Fruit fly (Drosophila melanogaster) whole organism, embryonic: ENCODE data around the gene BtbVII.

Source experiments
- Abd-B ChIP-seq: fragments of 200-800 bp; sonication (Bioruptor generic); optimal IDR thresholded peaks from 2 replicates; lab custom pipeline; 2018; ENCODE audit warnings: missing biosample characterization, mild to moderate bottlenecking, missing genetic modification characterization, moderate library complexity
- B-H1 ChIP-seq: fragments of 200-800 bp; sonication (Bioruptor generic); IDR thresholded peaks from 3 replicates; pipeline ENCODE4 v1.3.6; 2022; ENCODE audit warnings: missing biosample characterization, missing genetic modification characterization
- CG10431 ChIP-seq: fragments of 200-800 bp; sonication (Bioruptor generic); optimal IDR thresholded peaks from 3 replicates; lab custom pipeline; 2018; ENCODE audit warnings: missing biosample characterization, mild to moderate bottlenecking, missing genetic modification characterization
- CG10979 ChIP-seq: fragments of 200-800 bp; sonication (Bioruptor generic); optimal IDR thresholded peaks from 2 replicates; lab custom pipeline; 2018; ENCODE audit warnings: missing biosample characterization, mild to moderate bottlenecking, missing genetic modification characterization, moderate library complexity
- CG12659 ChIP-seq: fragments of 200-800 bp; sonication (Bioruptor generic); optimal IDR thresholded peaks from 3 replicates; lab custom pipeline; 2017; ENCODE audit warnings: mild to moderate bottlenecking, missing biosample characterization, missing genetic modification reagents, missing genetic modification characterization
- CG12769 ChIP-seq: fragments of 200-800 bp; sonication (Bioruptor generic); optimal IDR thresholded peaks from 2 replicates; lab custom pipeline; 2019; ENCODE audit warnings: missing biosample characterization, mild to moderate bottlenecking, missing genetic modification characterization, moderate library complexity
- CG13424 ChIP-seq: fragments of 200-800 bp; sonication (Bioruptor generic); optimal IDR thresholded peaks from 2 replicates; lab custom pipeline; 2019; ENCODE audit warnings: missing biosample characterization, mild to moderate bottlenecking, missing genetic modification characterization, moderate library complexity
- CG1602 ChIP-seq: fragments of 200-800 bp; sonication (Bioruptor generic); optimal IDR thresholded peaks from 3 replicates; lab custom pipeline; 2016; ENCODE audit warnings: missing biosample characterization, missing genetic modification characterization
- CG17359 ChIP-seq: fragments of 200-800 bp; sonication (Bioruptor generic); optimal IDR thresholded peaks from 3 replicates; lab custom pipeline; 2018; ENCODE audit warnings: missing biosample characterization, mild to moderate bottlenecking, missing genetic modification characterization, moderate library complexity
- CG17385 ChIP-seq: fragments of 200-800 bp; sonication (Bioruptor generic); optimal IDR thresholded peaks from 3 replicates; lab custom pipeline; 2018; ENCODE audit warnings: missing biosample characterization, mild to moderate bottlenecking, missing genetic modification characterization
- CG1832 ChIP-seq: fragments of 200-800 bp; sonication (Bioruptor generic); optimal IDR thresholded peaks from 2 replicates; lab custom pipeline; 2017; ENCODE audit warnings: missing biosample characterization, mild to moderate bottlenecking, missing genetic modification characterization, inconsistent platforms
- CG2202 ChIP-seq: fragments of 200-800 bp; sonication (Bioruptor generic); optimal IDR thresholded peaks from 2 replicates; lab custom pipeline; 2018; ENCODE audit warnings: missing biosample characterization, mild to moderate bottlenecking, missing genetic modification characterization
- CG2889 ChIP-seq: fragments of 200-800 bp; sonication (Bioruptor generic); IDR thresholded peaks from 3 replicates; pipeline ENCODE4 v1.3.6; 2022; ENCODE audit warnings: missing biosample characterization, missing genetic modification characterization
- CG4820 ChIP-seq: fragments of 200-800 bp; sonication (Bioruptor generic); optimal IDR thresholded peaks from 3 replicates; lab custom pipeline; 2016; ENCODE audit warnings: missing biosample characterization, missing genetic modification characterization
- CG6791 ChIP-seq: fragments of 200-800 bp; sonication (Bioruptor generic); IDR thresholded peaks from 3 replicates; pipeline ENCODE4 v1.3.6; 2022; ENCODE audit warnings: missing biosample characterization, missing genetic modification characterization; ENCODE audit not compliant: partially characterized antibody
- CG7556 ChIP-seq: fragments of 200-800 bp; sonication (Bioruptor generic); optimal IDR thresholded peaks from 2 replicates; lab custom pipeline; 2017; ENCODE audit warnings: missing biosample characterization, mild to moderate bottlenecking, missing genetic modification characterization
- HLH3B ChIP-seq: fragments of 200-800 bp; sonication (Bioruptor generic); IDR thresholded peaks from 2 replicates; pipeline ENCODE4 v1.3.6; 2022; ENCODE audit warnings: missing biosample characterization, missing genetic modification characterization
- Hand ChIP-seq: fragments of 200-800 bp; sonication (Bioruptor generic); optimal IDR thresholded peaks from 2 replicates; lab custom pipeline; 2017; ENCODE audit warnings: mild to moderate bottlenecking, missing biosample characterization, missing genetic modification reagents, missing genetic modification characterization
- Hsf ChIP-seq: fragments of 200-800 bp; sonication (Bioruptor generic); optimal IDR thresholded peaks from 3 replicates; lab custom pipeline; 2016; ENCODE audit warnings: missing biosample characterization, missing genetic modification characterization
- Kr ChIP-seq: fragments of 200-800 bp; sonication (Bioruptor generic); optimal IDR thresholded peaks from 2 replicates; lab custom pipeline; 2017; ENCODE audit warnings: missing biosample characterization, mild to moderate bottlenecking, missing genetic modification characterization
- Med ChIP-seq: fragments of 200-800 bp; sonication (Bioruptor generic); peaks from one replicate; lab custom pipeline; 2016; ENCODE audit warnings: missing biosample characterization, missing genetic modification characterization, mild to moderate bottlenecking, inconsistent platforms, moderate library complexity
- Mrtf ChIP-seq: fragments of 200-800 bp; sonication (Bioruptor generic); IDR thresholded peaks from 3 replicates; pipeline ENCODE4 v1.3.6; 2022; ENCODE audit warnings: missing biosample characterization, missing genetic modification characterization
- Myb ChIP-seq: fragments of 200-800 bp; sonication (Bioruptor generic); optimal IDR thresholded peaks from 2 replicates; lab custom pipeline; 2016; ENCODE audit warnings: missing biosample characterization, missing genetic modification characterization
- Side ChIP-seq: fragments of 200-800 bp; sonication (Bioruptor generic); optimal IDR thresholded peaks from 2 replicates; lab custom pipeline; 2016; ENCODE audit warnings: missing biosample characterization, missing genetic modification characterization
- Sry-δ ChIP-seq: fragments of 200-800 bp; sonication (Bioruptor generic); optimal IDR thresholded peaks from 2 replicates; lab custom pipeline; 2016; ENCODE audit warnings: missing biosample characterization, missing genetic modification characterization
- Taf1 ChIP-seq: fragments of 200-800 bp; sonication (Bioruptor generic); IDR thresholded peaks from 2 replicates; pipeline ENCODE4 v1.3.6; 2022; ENCODE audit warnings: missing biosample characterization, missing genetic modification characterization
- bcd ChIP-seq: fragments of 200-800 bp; sonication (Bioruptor generic); optimal IDR thresholded peaks from 2 replicates; lab custom pipeline; 2017; ENCODE audit warnings: missing biosample characterization, mild to moderate bottlenecking, missing genetic modification characterization
- bigmax ChIP-seq: fragments of 200-800 bp; sonication (Bioruptor generic); optimal IDR thresholded peaks from 2 replicates; lab custom pipeline; 2018; ENCODE audit warnings: missing biosample characterization, mild to moderate bottlenecking, missing genetic modification characterization
- cg ChIP-seq: fragments of 200-800 bp; sonication (Bioruptor generic); optimal IDR thresholded peaks from 3 replicates; lab custom pipeline; 2019; ENCODE audit warnings: missing biosample characterization, mild to moderate bottlenecking, missing genetic modification characterization, moderate library complexity
- chm ChIP-seq: fragments of 200-800 bp; sonication (Bioruptor generic); IDR thresholded peaks from 2 replicates; pipeline ENCODE4 v1.3.6; 2022; ENCODE audit warnings: missing biosample characterization, missing genetic modification characterization
- crol ChIP-seq: fragments of 200-800 bp; sonication (Bioruptor generic); IDR thresholded peaks from 2 replicates; pipeline ENCODE4 v1.3.6; 2022; ENCODE audit warnings: missing biosample characterization, missing genetic modification characterization
- fd102C ChIP-seq: fragments of 200-800 bp; sonication (Bioruptor generic); optimal IDR thresholded peaks from 2 replicates; lab custom pipeline; 2018; ENCODE audit warnings: missing biosample characterization, mild to moderate bottlenecking, missing genetic modification characterization, moderate library complexity
- fd3F ChIP-seq: fragments of 200-800 bp; sonication (Bioruptor generic); optimal IDR thresholded peaks from 2 replicates; lab custom pipeline; 2018; ENCODE audit warnings: missing biosample characterization, mild to moderate bottlenecking, missing genetic modification characterization, moderate library complexity
- gcm ChIP-seq: fragments of 200-800 bp; sonication (Bioruptor generic); optimal IDR thresholded peaks from 2 replicates; lab custom pipeline; 2019; ENCODE audit warnings: missing biosample characterization, mild to moderate bottlenecking, missing genetic modification characterization, moderate library complexity
- gro ChIP-seq: fragments of 200-800 bp; sonication (Bioruptor generic); optimal IDR thresholded peaks from 2 replicates; lab custom pipeline; 2016; ENCODE audit warnings: missing biosample characterization, missing genetic modification characterization
- hkb ChIP-seq, 2 experiments: fragments of 200-800 bp in 1 of 2; fragments of >200 bp in 1 of 2; sonication (Bioruptor generic) in 1 of 2; IDR thresholded peaks in 1 of 2; optimal IDR thresholded peaks in 1 of 2; 2 replicates each; pipeline versions ENCODE4 v1.3.6 to Lab custom; 2017 to 2022; ENCODE audit warnings: missing biosample characterization in 1 of 2, missing genetic modification characterization in 1 of 2
- hth ChIP-seq: fragments of >200 bp; optimal IDR thresholded peaks from 2 replicates; lab custom pipeline; 2017; ENCODE audit warnings: inconsistent platforms
- jing ChIP-seq: fragments of 200-800 bp; sonication (Bioruptor generic); optimal IDR thresholded peaks from 2 replicates; lab custom pipeline; 2018; ENCODE audit warnings: missing biosample characterization, mild to moderate bottlenecking, missing genetic modification characterization
- jumu ChIP-seq: fragments of 200-800 bp; sonication (Bioruptor generic); optimal IDR thresholded peaks from 3 replicates; lab custom pipeline; 2016; ENCODE audit warnings: missing biosample characterization, missing genetic modification characterization
- knrl ChIP-seq: fragments of 200-800 bp; sonication (Bioruptor generic); IDR thresholded peaks from 3 replicates; pipeline ENCODE4 v1.3.6; 2022; ENCODE audit warnings: missing biosample characterization, missing genetic modification characterization; ENCODE audit not compliant: partially characterized antibody
- lola ChIP-seq, 3 experiments: fragments of >200 bp in 2 of 3; fragments of 200-800 bp in 1 of 3; sonication (Bioruptor generic) in 1 of 3; optimal IDR thresholded peaks; 2 replicates each; lab custom pipeline; 2017 to 2019; ENCODE audit warnings: missing biosample characterization in 3 of 3, missing genetic modification characterization in 3 of 3, mild to moderate bottlenecking in 1 of 3, moderate library complexity in 1 of 3
- pb ChIP-seq: fragments of 200-800 bp; sonication (Bioruptor generic); optimal IDR thresholded peaks from 3 replicates; lab custom pipeline; 2016; ENCODE audit warnings: missing biosample characterization, missing genetic modification characterization
- phol ChIP-seq: fragments of 200-800 bp; sonication (Bioruptor generic); optimal IDR thresholded peaks from 3 replicates; lab custom pipeline; 2018; ENCODE audit warnings: missing biosample characterization, mild to moderate bottlenecking, missing genetic modification characterization, moderate library complexity
- sd ChIP-seq: fragments of 200-800 bp; sonication (Bioruptor generic); optimal IDR thresholded peaks from 3 replicates; lab custom pipeline; 2018; ENCODE audit warnings: missing biosample characterization, mild to moderate bottlenecking, missing genetic modification characterization, moderate library complexity
- stc ChIP-seq: fragments of 200-800 bp; sonication (Bioruptor generic); IDR thresholded peaks from 2 replicates; pipeline ENCODE4 v1.3.6; 2022; ENCODE audit warnings: missing biosample characterization, missing genetic modification characterization
- toy ChIP-seq: fragments of 200-800 bp; sonication (Bioruptor generic); IDR thresholded peaks from 2 replicates; pipeline ENCODE4 v1.3.6; 2022; ENCODE audit warnings: missing biosample characterization, missing genetic modification characterization
- vvl ChIP-seq: fragments of 200-800 bp; sonication (Bioruptor generic); IDR thresholded peaks from 2 replicates; pipeline ENCODE4 v1.3.6; 2022; ENCODE audit warnings: missing biosample characterization, missing genetic modification characterization
- z ChIP-seq: fragments of 200-800 bp; sonication (Bioruptor generic); IDR thresholded peaks from 3 replicates; pipeline ENCODE4 v1.3.6; 2022; ENCODE audit warnings: missing biosample characterization, missing genetic modification characterization
- zen ChIP-seq: fragments of 200-800 bp; sonication (Bioruptor generic); optimal IDR thresholded peaks from 3 replicates; lab custom pipeline; 2018; ENCODE audit warnings: missing biosample characterization, mild to moderate bottlenecking, missing genetic modification characterization, moderate library complexity
- zfh2 ChIP-seq: fragments of 200-800 bp; sonication (Bioruptor generic); optimal IDR thresholded peaks from 2 replicates; lab custom pipeline; 2016; ENCODE audit warnings: missing biosample characterization, missing genetic modification characterization

Gene BtbVII

DNA sequence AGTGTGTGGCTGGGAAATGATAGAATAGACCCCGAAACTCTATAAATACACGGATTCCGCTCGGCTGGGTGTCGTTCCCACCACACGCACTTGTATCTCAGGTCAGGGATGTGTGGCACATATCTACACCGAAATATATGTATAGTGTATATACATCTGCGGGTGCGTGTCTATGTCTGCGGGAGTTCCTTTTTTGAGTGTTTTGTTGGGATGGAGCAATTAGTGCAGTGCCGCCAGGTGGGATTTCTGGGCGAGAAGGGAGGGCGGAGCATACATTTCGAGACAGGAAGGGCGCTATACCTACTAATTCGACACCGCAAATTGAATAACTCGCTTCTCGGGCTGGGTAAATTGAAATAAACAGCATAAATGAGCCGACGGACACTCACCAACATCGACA lies 22.0 kb upstream of the BtbVII start:
- TF ChIP-seq Med (GFP tag; lab: Kevin White, UChicago), result peak; percentile 72
- no peak for TF ChIP-seq CG17385 (GFP tag; lab: Kevin White, UChicago)
- no peak for TF ChIP-seq Myb
- no peak for TF ChIP-seq vvl (GFP tag; lab: Robert Waterston, UW)
- TF ChIP-seq jumu (GFP tag; lab: Kevin White, UChicago), result no peak
- TF ChIP-seq lola (GFP tag; optimal IDR thresholded peaks at IDR 0.05; lab: Kevin White, UChicago), result no peak
- no peak for TF ChIP-seq hkb (optimal IDR thresholded peaks at IDR 0.05; lab: Kevin White, UChicago)
- TF ChIP-seq hkb (GFP tag; IDR thresholded peaks at IDR 0.05; lab: Robert Waterston, UW), result no peak
- no peak for TF ChIP-seq chm (GFP tag; lab: Robert Waterston, UW)
- TF ChIP-seq CG10431, result no peak
- TF ChIP-seq stc (GFP tag; lab: Robert Waterston, UW), result 0 out of 2 replicates have a peak, but pooled peaks have one; percentile 26
- TF ChIP-seq crol (GFP tag; lab: Robert Waterston, UW), result peak; percentile 19; the same call in 1 of the 2 replicates
- peak; percentile 53 for TF ChIP-seq gcm (GFP tag; lab: Kevin White, UChicago)
- no peak for TF ChIP-seq phol
- TF ChIP-seq gro (GFP tag; lab: Kevin White, UChicago), result no peak
- TF ChIP-seq pb (GFP tag; lab: Kevin White, UChicago), result no peak
- TF ChIP-seq z (GFP tag; lab: Robert Waterston, UW), result 0 out of 3 replicates have a peak, but pooled peaks have one; percentile 41
- no peak for TF ChIP-seq fd102C (GFP tag; lab: Kevin White, UChicago)
- TF ChIP-seq Hsf (GFP tag; lab: Kevin White, UChicago), result no peak
- peak; percentile 35 for TF ChIP-seq zen (tag; lab: Kevin White, UChicago)
- no peak for TF ChIP-seq CG7556
- TF ChIP-seq CG12769, result no peak
- peak; percentile 1 for TF ChIP-seq cg

DNA sequence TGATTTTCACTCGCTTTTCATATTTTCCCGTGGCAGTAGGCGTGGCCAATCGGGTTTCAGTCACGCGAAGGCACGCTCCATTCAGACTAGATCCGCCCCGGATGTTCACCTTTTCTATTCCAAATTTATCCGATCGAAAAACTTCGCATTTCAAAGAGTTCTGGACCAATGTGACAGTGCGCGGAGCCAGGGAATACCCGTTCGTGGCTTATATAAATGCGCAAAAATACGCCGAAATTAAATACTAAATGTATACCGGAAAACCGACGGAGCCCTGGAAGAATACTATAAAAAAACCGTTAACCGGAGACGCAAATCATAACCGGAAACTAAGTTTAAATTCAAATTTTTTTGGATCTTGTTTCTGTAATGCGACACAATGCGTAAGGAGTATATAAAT lies 20.9 kb upstream of the BtbVII start, which contains the start of gene promL:
Gene promL, minus strand, starts transcription at position 181 of the 400 bp plus-strand sequence.
- TF ChIP-seq jing (GFP tag; lab: Kevin White, UChicago), result no peak
- TF ChIP-seq sd (tag; lab: Kevin White, UChicago), result peak; percentile 59
- peak; percentile 47 for TF ChIP-seq Sry-δ (GFP tag; lab: Kevin White, UChicago)
- TF ChIP-seq CG2889 (GFP tag; lab: Robert Waterston, UW), result no peak
- TF ChIP-seq CG1832 (GFP tag; lab: Kevin White, UChicago), result no peak
- TF ChIP-seq crol (GFP tag; lab: Robert Waterston, UW), result no peak
- TF ChIP-seq Abd-B (GFP tag; lab: Kevin White, UChicago), result no peak
- TF ChIP-seq Kr, result no peak
- no peak for TF ChIP-seq Mrtf (GFP tag; lab: Robert Waterston, UW)
- 0 out of 2 replicates have a peak, but pooled peaks have one; percentile 11 for TF ChIP-seq HLH3B
- peak; percentile 79 for TF ChIP-seq bcd (GFP tag; lab: Kevin White, UChicago)
- peak; percentile 41 for TF ChIP-seq CG17359
- peak; percentile 18 for TF ChIP-seq Hand (GFP tag; lab: Kevin White, UChicago)
- TF ChIP-seq CG2202 (tag; lab: Kevin White, UChicago), result peak; percentile 2
- TF ChIP-seq toy (GFP tag; lab: Robert Waterston, UW), result no peak
- TF ChIP-seq CG10979 (tag; lab: Kevin White, UChicago), result peak; percentile 45
- TF ChIP-seq knrl, result peak; percentile 26; the same call in 1 of the 3 replicates
- no peak for TF ChIP-seq Taf1 (GFP tag; lab: Robert Waterston, UW)
- peak; percentile 6 for TF ChIP-seq zfh2
- peak; percentile 88 for TF ChIP-seq CG12659 (GFP tag; lab: Kevin White, UChicago)
- TF ChIP-seq B-H1, result no peak
- no peak for TF ChIP-seq CG1602 (GFP tag; lab: Kevin White, UChicago)
- peak; percentile 57 for TF ChIP-seq Side
- no peak for TF ChIP-seq hth (lab: Kevin White, UChicago)
- TF ChIP-seq bigmax, result peak; percentile 2
- TF ChIP-seq CG6791 (GFP tag; lab: Robert Waterston, UW), result 0 out of 3 replicates have a peak, but pooled peaks have one; percentile 18
- TF ChIP-seq CG4820 (GFP tag; lab: Kevin White, UChicago), result no peak
- TF ChIP-seq CG13424 (tag; lab: Kevin White, UChicago), result peak; percentile 29
- peak; percentile 10 for TF ChIP-seq fd3F
